Fruit fly (Drosophila melanogaster) whole organism, wandering third instar larva: Measurements from ENCODE around the gene nod.

Experiments
- Abd-B ChIP-seq: fragments of >200 bp; optimal IDR thresholded peaks from 2 replicates; lab custom pipeline; 2017; ENCODE audit warnings: missing biosample characterization, missing genetic modification characterization
- CG32264 ChIP-seq: fragments of 200-800 bp; sonication (Bioruptor generic); optimal IDR thresholded peaks from 2 replicates; lab custom pipeline; 2016; ENCODE audit warnings: missing biosample characterization, missing genetic modification characterization
- CG9705 ChIP-seq: fragments of 200-800 bp; sonication (Bioruptor generic); optimal IDR thresholded peaks from 2 replicates; lab custom pipeline; 2018; ENCODE audit warnings: missing biosample characterization, mild to moderate bottlenecking, missing genetic modification characterization
- CrebA ChIP-seq: fragments of 200-800 bp; sonication (Bioruptor generic); optimal IDR thresholded peaks from 2 replicates; lab custom pipeline; 2016; ENCODE audit warnings: missing biosample characterization, mild to moderate bottlenecking, missing genetic modification characterization, borderline replicate concordance
- Dfd ChIP-seq: fragments of >200 bp; optimal IDR thresholded peaks from 2 replicates; lab custom pipeline; 2017; ENCODE audit warnings: missing biosample characterization, missing genetic modification characterization
- Dif ChIP-seq: fragments of 200-275, 200-300 bp; sonication (Bioruptor generic); optimal IDR thresholded peaks from 2 replicates; lab custom pipeline; 2018; ENCODE audit warnings: missing biosample characterization, missing genetic modification characterization; ENCODE audit not compliant: partially characterized antibody
- GATAd ChIP-seq: sonication (Bioruptor generic); optimal IDR thresholded peaks from 2 replicates; lab custom pipeline; 2016; ENCODE audit warnings: missing biosample characterization, missing genetic modification characterization
- HLH106 ChIP-seq: fragments of 200-800 bp; optimal IDR thresholded peaks from 3 replicates; lab custom pipeline; 2019; ENCODE audit warnings: missing biosample characterization, mild to moderate bottlenecking, missing genetic modification characterization, moderate library complexity
- Hnf4 ChIP-seq: fragments of 200-800 bp; sonication (Bioruptor generic); optimal IDR thresholded peaks from 2 replicates; lab custom pipeline; 2016; ENCODE audit warnings: missing biosample characterization, mild to moderate bottlenecking, missing genetic modification characterization
- Hr78 ChIP-seq: fragments of >200 bp; optimal IDR thresholded peaks from 2 replicates; lab custom pipeline; 2017; ENCODE audit warnings: missing biosample characterization, missing genetic modification characterization
- Hr83 ChIP-seq: fragments of 200-300 bp; sonication (Bioruptor generic); optimal IDR thresholded peaks from 2 replicates; lab custom pipeline; 2016; ENCODE audit warnings: missing biosample characterization, mild to moderate bottlenecking, missing genetic modification characterization, moderate library complexity; ENCODE audit not compliant: poor library complexity, severe bottlenecking
- Jra ChIP-seq: sonication (Bioruptor generic); optimal IDR thresholded peaks from 2 replicates; lab custom pipeline; 2016; ENCODE audit warnings: missing biosample characterization, missing genetic modification characterization
- Mio ChIP-seq: sonication (Bioruptor generic); optimal IDR thresholded peaks from 2 replicates; lab custom pipeline; 2016; ENCODE audit warnings: missing biosample characterization, missing genetic modification characterization
- Myc ChIP-seq: fragments of >200 bp; optimal IDR thresholded peaks from 2 replicates; lab custom pipeline; 2017
- N ChIP-seq: fragments of >200 bp; optimal IDR thresholded peaks from 2 replicates; lab custom pipeline; 2018; ENCODE audit warnings: missing biosample characterization, missing external identifiers, missing genetic modification characterization
- OdsH ChIP-seq: fragments of 200-800 bp; sonication (Bioruptor generic); optimal IDR thresholded peaks from 2 replicates; lab custom pipeline; 2016; ENCODE audit warnings: missing biosample characterization, mild to moderate bottlenecking, missing genetic modification characterization
- Rel ChIP-seq, 2 experiments: fragments of 200-800 bp; sonication (Bioruptor generic) in 1 of 2; optimal IDR thresholded peaks; 2 replicates in 1 of 2; 3 replicates in 1 of 2; lab custom pipeline; 2016 to 2019; ENCODE audit warnings: mild to moderate bottlenecking in 2 of 2, missing biosample characterization in 2 of 2, missing genetic modification characterization in 2 of 2, moderate library complexity in 1 of 2
- Sp1 ChIP-seq: fragments of 200-800 bp; sonication (Bioruptor generic); optimal IDR thresholded peaks from 3 replicates; lab custom pipeline; 2019; ENCODE audit warnings: missing biosample characterization, mild to moderate bottlenecking, missing genetic modification characterization, moderate library complexity
- Vsx2 ChIP-seq: fragments of 200-300, 225-300 bp; sonication (Bioruptor generic); optimal IDR thresholded peaks from 2 replicates; lab custom pipeline; 2018; ENCODE audit warnings: missing biosample characterization, missing genetic modification characterization; ENCODE audit not compliant: partially characterized antibody
- br ChIP-seq: fragments of 200-800 bp; sonication (Bioruptor generic); optimal IDR thresholded peaks from 2 replicates; lab custom pipeline; 2016; ENCODE audit warnings: missing biosample characterization, missing genetic modification characterization
- brk ChIP-seq: fragments of 200-800 bp; sonication (Bioruptor generic); optimal IDR thresholded peaks from 2 replicates; lab custom pipeline; 2016; ENCODE audit warnings: missing biosample characterization, mild to moderate bottlenecking, missing genetic modification characterization
- dl ChIP-seq, 2 experiments: fragments of 175-275, 200-275 bp in 1 of 2; fragments of 200-275 bp in 1 of 2; sonication (Bioruptor generic); optimal IDR thresholded peaks; lab custom pipeline; 2018; ENCODE audit warnings: mild to moderate bottlenecking in 2 of 2, missing biosample characterization in 2 of 2, missing genetic modification characterization in 2 of 2, moderate library complexity in 2 of 2; ENCODE audit not compliant: partially characterized antibody in 2 of 2, insufficient read depth in 1 of 2
- dmrt93B ChIP-seq: fragments of 200-800 bp; sonication (Bioruptor generic); optimal IDR thresholded peaks from 2 replicates; lab custom pipeline; 2018; ENCODE audit warnings: missing biosample characterization, mild to moderate bottlenecking, missing genetic modification characterization
- dsf ChIP-seq: sonication (Bioruptor generic); optimal IDR thresholded peaks from 2 replicates; lab custom pipeline; 2016; ENCODE audit warnings: missing biosample characterization, missing genetic modification characterization, borderline replicate concordance
- ey ChIP-seq: fragments of 200-800 bp; sonication (Bioruptor generic); optimal IDR thresholded peaks from 2 replicates; lab custom pipeline; 2016; ENCODE audit warnings: missing biosample characterization, missing genetic modification characterization
- foxo ChIP-seq, 2 experiments: fragments of 200-800 bp; sonication (Bioruptor generic); optimal IDR thresholded peaks; 2 replicates in 1 of 2; 3 replicates in 1 of 2; lab custom pipeline; 2016 to 2017; ENCODE audit warnings: missing biosample characterization in 2 of 2, missing genetic modification characterization in 2 of 2
- fru ChIP-seq: fragments of 200-800 bp; sonication (Bioruptor generic); optimal IDR thresholded peaks from 3 replicates; lab custom pipeline; 2016; ENCODE audit warnings: missing biosample characterization, mild to moderate bottlenecking, missing genetic modification characterization
- h ChIP-seq: fragments of 200-800 bp; sonication (Bioruptor generic); optimal IDR thresholded peaks from 3 replicates; lab custom pipeline; 2016; ENCODE audit warnings: missing biosample characterization, mild to moderate bottlenecking, missing genetic modification characterization
- jim ChIP-seq: fragments of 175-275, 200-325 bp; sonication (Bioruptor generic); optimal IDR thresholded peaks from 2 replicates; lab custom pipeline; 2016; ENCODE audit warnings: missing biosample characterization, mild to moderate bottlenecking, missing genetic modification characterization
- lola ChIP-seq: fragments of >200 bp; optimal IDR thresholded peaks from 2 replicates; lab custom pipeline; 2017; ENCODE audit warnings: missing biosample characterization, missing genetic modification characterization
- pan ChIP-seq: fragments of >200 bp; optimal IDR thresholded peaks from 2 replicates; lab custom pipeline; 2017
- psq ChIP-seq: fragments of 200-800 bp; sonication (Bioruptor generic); optimal IDR thresholded peaks from 3 replicates; lab custom pipeline; 2017; ENCODE audit warnings: missing biosample characterization, mild to moderate bottlenecking, missing genetic modification characterization, moderate library complexity
- rgr ChIP-seq: fragments of 200-800 bp; sonication (Bioruptor generic); optimal IDR thresholded peaks from 3 replicates; lab custom pipeline; 2016; ENCODE audit warnings: missing biosample characterization, mild to moderate bottlenecking, missing genetic modification characterization
- sage ChIP-seq: fragments of 200-800 bp; sonication (Bioruptor generic); optimal IDR thresholded peaks from 2 replicates; lab custom pipeline; 2016; ENCODE audit warnings: missing biosample characterization, mild to moderate bottlenecking, missing genetic modification characterization
- sv ChIP-seq: fragments of 200-800 bp; sonication (Bioruptor generic); optimal IDR thresholded peaks from 3 replicates; lab custom pipeline; 2016; ENCODE audit warnings: missing biosample characterization, missing genetic modification characterization
- tai ChIP-seq: sonication (Bioruptor generic); optimal IDR thresholded peaks from 2 replicates; lab custom pipeline; 2016; ENCODE audit warnings: missing biosample characterization, missing genetic modification characterization
- usp ChIP-seq: fragments of >200 bp; optimal IDR thresholded peaks from 2 replicates; lab custom pipeline; 2017; ENCODE audit warnings: missing biosample characterization, missing genetic modification characterization
- woc ChIP-seq: sonication (Bioruptor generic); optimal IDR thresholded peaks from 2 replicates; lab custom pipeline; 2016; ENCODE audit warnings: missing biosample characterization, mild to moderate bottlenecking, missing genetic modification characterization

The nod gene

DNA sequence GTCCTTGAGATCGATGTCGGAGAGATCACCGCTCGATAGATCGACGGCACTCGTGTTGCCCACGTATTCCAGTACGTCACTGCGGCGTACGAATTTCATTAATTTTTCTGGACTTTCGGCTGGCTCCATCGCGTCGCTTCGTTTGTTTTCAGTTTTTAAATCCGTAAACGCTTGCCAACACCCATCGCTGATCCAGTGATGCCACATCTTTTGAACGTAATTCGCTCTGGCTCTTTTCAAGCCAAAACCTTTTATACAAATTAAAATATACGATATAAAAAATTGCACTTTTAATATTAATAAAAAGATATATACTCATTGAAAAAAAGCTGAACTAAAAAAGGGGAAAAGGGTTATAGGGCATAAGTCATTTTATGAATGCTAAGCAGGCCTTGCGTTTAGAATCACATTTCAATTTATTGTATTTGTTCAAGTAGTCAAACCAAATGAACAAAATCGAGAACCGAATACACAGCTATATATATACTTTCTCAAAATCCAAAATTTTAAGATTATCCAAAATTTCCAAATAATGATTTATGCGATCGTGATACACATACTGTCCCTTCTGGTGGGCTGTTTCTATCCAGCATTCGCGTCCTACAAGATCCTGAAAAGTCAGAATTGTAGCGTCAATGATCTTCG is 8.2 kb upstream of the nod start, which contains the start of the genes Kmn1 and Reepl1:
Kmn1 (minus strand) TSS at position 173 of the 645 bp plus-strand sequence.
Reepl1 (plus strand) TSS at position 438 of the 645 bp plus-strand sequence.
- TF ChIP-seq foxo (GFP tag; optimal IDR thresholded peaks at IDR 0.05; lab: Kevin White, UChicago) (peak in 1 of 2 experiments; percentile 40), dmrt93B (GFP tag; lab: Kevin White, UChicago) (no peak), HLH106 (peak; percentile 19), fru (no peak), woc (GFP tag; lab: Kevin White, UChicago) (peak; percentile 21), Myc (lab: Kevin White, UChicago) (peak; percentile 58), Sp1 (GFP tag; lab: Kevin White, UChicago) (peak; percentile 19), usp (GFP tag; lab: Kevin White, UChicago) (no peak), rgr (peak; percentile 1), Hr78 (GFP tag; lab: Kevin White, UChicago) (no peak), Dif (GFP tag; lab: Kevin White, UChicago) (no peak), h (GFP tag; lab: Kevin White, UChicago) (no peak), jim (GFP tag; lab: Kevin White, UChicago) (no peak), Dfd (GFP tag; lab: Kevin White, UChicago) (no peak), pan (lab: Kevin White, UChicago) (no peak), ey (GFP tag; lab: Kevin White, UChicago) (no peak), Abd-B (GFP tag; lab: Kevin White, UChicago) (no peak)

DNA sequence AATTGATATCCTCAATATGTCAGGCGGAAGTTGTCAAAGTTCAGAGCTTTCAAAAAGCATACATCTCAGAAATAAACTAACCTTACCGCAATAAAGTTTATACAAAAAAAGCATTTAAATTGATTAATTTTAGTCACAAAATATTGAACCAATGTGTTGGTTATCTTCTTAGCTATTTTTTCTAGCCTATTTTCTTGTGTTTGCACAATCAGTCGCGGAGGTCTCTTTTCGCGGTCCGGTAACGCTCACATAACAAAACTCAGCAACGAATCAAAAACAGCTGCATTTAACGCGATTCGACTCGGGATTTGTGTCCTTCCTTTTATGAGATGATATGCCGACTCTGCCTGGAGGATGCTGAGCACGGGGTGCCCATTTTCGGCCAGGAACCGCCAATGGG is 7.0 kb upstream of the nod start, which contains the start of gene CG11696:
CG11696 (plus strand) TSS at position 203 of the 400 bp plus-strand sequence.
- TF ChIP-seq Myc (lab: Kevin White, UChicago): peak; percentile 62
- no peak for TF ChIP-seq OdsH (GFP tag; lab: Kevin White, UChicago)

DNA sequence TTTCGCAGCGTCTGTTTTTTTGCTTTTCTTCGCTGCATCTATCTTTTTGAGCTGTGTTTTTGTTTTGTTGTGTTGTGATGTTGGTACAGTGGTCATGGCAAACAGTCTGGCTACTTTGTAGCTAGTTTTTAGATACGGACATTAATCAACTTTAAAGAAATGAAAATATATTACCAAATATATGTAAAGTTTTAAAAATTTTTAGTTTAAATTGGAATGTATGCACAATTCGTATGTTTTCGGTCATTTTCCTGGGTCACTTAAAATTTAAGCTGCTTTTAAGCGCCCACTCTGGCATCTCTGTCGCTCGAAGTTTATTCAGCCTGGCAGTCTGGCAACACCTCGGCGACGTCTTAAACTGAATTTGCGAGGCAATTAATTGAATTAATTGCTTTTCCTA is 4.0 kb upstream of the nod start, which contains the start of gene CG11695:
CG11695 (plus strand) TSS at position 344 of the 400 bp plus-strand sequence.
- TF ChIP-seq usp (GFP tag; lab: Kevin White, UChicago): no peak
- peak; percentile 67 for TF ChIP-seq OdsH (GFP tag; lab: Kevin White, UChicago)
- no peak for TF ChIP-seq Hr83 (GFP tag; lab: Kevin White, UChicago)
- peak in 1 of 2 experiments; percentile 82 for TF ChIP-seq foxo (GFP tag; optimal IDR thresholded peaks at IDR 0.05; lab: Kevin White, UChicago)
- TF ChIP-seq HLH106: peak; percentile 85
- peak; percentile 94 for TF ChIP-seq Myc (lab: Kevin White, UChicago)
- TF ChIP-seq Vsx2 (GFP tag; lab: Kevin White, UChicago): no peak
- no peak for TF ChIP-seq sage (GFP tag; lab: Kevin White, UChicago)
- TF ChIP-seq lola: no peak
- TF ChIP-seq CG9705 (GFP tag; lab: Kevin White, UChicago): peak; percentile 77
- no peak for TF ChIP-seq pan (lab: Kevin White, UChicago)
- TF ChIP-seq Dif (GFP tag; lab: Kevin White, UChicago): no peak
- no peak for TF ChIP-seq tai
- peak; percentile 50 for TF ChIP-seq dmrt93B (GFP tag; lab: Kevin White, UChicago)
- no peak for TF ChIP-seq Dfd (GFP tag; lab: Kevin White, UChicago)
- TF ChIP-seq GATAd: no peak
- TF ChIP-seq Abd-B (GFP tag; lab: Kevin White, UChicago): no peak
- TF ChIP-seq Jra (GFP tag; lab: Kevin White, UChicago): no peak
- no peak for TF ChIP-seq dl (GFP tag; optimal IDR thresholded peaks at IDR 0.05; lab: Kevin White, UChicago; ENCODE audit: insufficient read depth in 1 of 2, partially characterized antibody in 2 of 2)
- TF ChIP-seq CrebA (GFP tag; lab: Kevin White, UChicago): no peak
- TF ChIP-seq sv (GFP tag; lab: Kevin White, UChicago): peak; percentile 41
- TF ChIP-seq Hnf4 (GFP tag; lab: Kevin White, UChicago): no peak
- TF ChIP-seq woc (GFP tag; lab: Kevin White, UChicago): peak; percentile 85
- peak; percentile 58 for TF ChIP-seq psq (GFP tag; lab: Kevin White, UChicago)
- TF ChIP-seq jim (GFP tag; lab: Kevin White, UChicago): no peak
- peak; percentile 63 for TF ChIP-seq ey (GFP tag; lab: Kevin White, UChicago)
- no peak for TF ChIP-seq brk (GFP tag; lab: Kevin White, UChicago)
- TF ChIP-seq rgr: peak; percentile 77
- TF ChIP-seq h (GFP tag; lab: Kevin White, UChicago): peak; percentile 72
- no peak for TF ChIP-seq N (GFP tag; lab: Kevin White, UChicago)
- TF ChIP-seq Mio (GFP tag; lab: Kevin White, UChicago): no peak
- TF ChIP-seq CG32264 (GFP tag; lab: Kevin White, UChicago): no peak
- no peak for TF ChIP-seq Rel (GFP tag; optimal IDR thresholded peaks at IDR 0.05; lab: Kevin White, UChicago)
- peak; percentile 48 for TF ChIP-seq Rel (tag; optimal IDR thresholded peaks at IDR 0.05; lab: Kevin White, UChicago)
- TF ChIP-seq br: peak; percentile 51
- TF ChIP-seq Sp1 (GFP tag; lab: Kevin White, UChicago): peak; percentile 75
- TF ChIP-seq Hr78 (GFP tag; lab: Kevin White, UChicago): no peak
- peak; percentile 64 for TF ChIP-seq fru
- TF ChIP-seq dsf (GFP tag; lab: Kevin White, UChicago): no peak
